Worm (Caenorhabditis elegans) whole organism, L3 larva: ENCODE measurements around the gene F59B10.6.

Source experiments
- ZK546.5 ChIP-seq: sonication (generic microtip); optimal IDR thresholded peaks from 2 replicates; lab custom pipeline; 2017; ENCODE audit warnings: missing biosample characterization, missing genetic modification characterization
- aly-2 ChIP-seq: fragments of 150-350 bp; optimal IDR thresholded peaks from 2 replicates; lab custom pipeline; 2014; ENCODE audit warnings: missing biosample characterization, missing genetic modification characterization
- ama-1 ChIP-seq: fragments of 150-350 bp; optimal IDR thresholded peaks from 2 replicates; lab custom pipeline; 2018
- ceh-16 ChIP-seq: sonication (generic microtip); optimal IDR thresholded peaks from 2 replicates; lab custom pipeline; 2017; ENCODE audit warnings: missing biosample characterization, missing genetic modification characterization
- ceh-28 ChIP-seq: fragments of 150-350 bp; optimal IDR thresholded peaks from 2 replicates; lab custom pipeline; 2014; ENCODE audit warnings: missing biosample characterization, missing genetic modification reagents, missing genetic modification characterization
- ceh-82 ChIP-seq: fragments of 150-350 bp; optimal IDR thresholded peaks from 2 replicates; lab custom pipeline; 2014; ENCODE audit warnings: missing biosample characterization, missing genetic modification characterization
- ceh-9 ChIP-seq: sonication (generic microtip); optimal IDR thresholded peaks from 2 replicates; lab custom pipeline; 2018; ENCODE audit warnings: missing biosample characterization, missing genetic modification characterization
- daf-12 ChIP-seq: fragments of 150-350 bp; optimal IDR thresholded peaks from 2 replicates; lab custom pipeline; 2014; ENCODE audit warnings: missing biosample characterization, missing genetic modification reagents, missing genetic modification characterization
- egl-27 ChIP-seq: sonication (generic microtip); optimal IDR thresholded peaks from 4 replicates; lab custom pipeline; 2017; ENCODE audit warnings: missing biosample characterization, missing genetic modification reagents, missing genetic modification characterization
- elt-1 ChIP-seq: fragments of 150-350 bp; optimal IDR thresholded peaks from 2 replicates; lab custom pipeline; 2014; ENCODE audit warnings: missing biosample characterization, missing genetic modification characterization
- elt-2 ChIP-seq: sonication (generic microtip); optimal IDR thresholded peaks from 2 replicates; lab custom pipeline; 2016; ENCODE audit warnings: missing genetic modification reagents, mild to moderate bottlenecking, missing genetic modification characterization, missing compliant biosample characterization
- elt-3 ChIP-seq, 3 experiments: fragments of 150-350 bp in 1 of 3; sonication (generic microtip) in 2 of 3; optimal IDR thresholded peaks; 2 replicates in 2 of 3; 4 replicates in 1 of 3; lab custom pipeline; 2014 to 2017; ENCODE audit warnings: missing biosample characterization in 3 of 3, missing genetic modification characterization in 3 of 3
- eor-1 ChIP-seq, 2 experiments: fragments of 150-350 bp; optimal IDR thresholded peaks; 2 replicates each; lab custom pipeline; 2014 to 2018; ENCODE audit warnings: missing biosample characterization in 2 of 2, missing genetic modification characterization in 2 of 2
- fkh-10 ChIP-seq: sonication (generic microtip); optimal IDR thresholded peaks from 2 replicates; lab custom pipeline; 2017; ENCODE audit warnings: missing biosample characterization, missing genetic modification reagents, missing genetic modification characterization
- jun-1 ChIP-seq: fragments of 150-350 bp; optimal IDR thresholded peaks from 2 replicates; lab custom pipeline; 2014; ENCODE audit warnings: missing biosample characterization, missing genetic modification reagents, missing genetic modification characterization
- nfya-1 ChIP-seq: sonication (generic microtip); optimal IDR thresholded peaks from 2 replicates; lab custom pipeline; 2017; ENCODE audit warnings: missing genetic modification characterization, mild to moderate bottlenecking, missing compliant biosample characterization, antibody characterized with exemption, moderate library complexity; ENCODE audit not compliant: insufficient read depth
- nhr-11 ChIP-seq: fragments of 150-350 bp; optimal IDR thresholded peaks from 2 replicates; lab custom pipeline; 2014; ENCODE audit warnings: missing biosample characterization, missing genetic modification characterization
- nhr-12 ChIP-seq: fragments of 150-350 bp; optimal IDR thresholded peaks from 2 replicates; lab custom pipeline; 2014; ENCODE audit warnings: missing biosample characterization, missing genetic modification characterization
- nhr-23 ChIP-seq: fragments of 150-350 bp; optimal IDR thresholded peaks from 2 replicates; lab custom pipeline; 2014; ENCODE audit warnings: missing biosample characterization, missing genetic modification reagents, missing genetic modification characterization
- nhr-237 ChIP-seq: fragments of 150-350 bp; optimal IDR thresholded peaks from 2 replicates; lab custom pipeline; 2014; ENCODE audit warnings: missing biosample characterization, missing genetic modification characterization
- nhr-25 ChIP-seq: sonication (generic microtip); optimal IDR thresholded peaks from 2 replicates; lab custom pipeline; 2017; ENCODE audit warnings: missing biosample characterization, missing genetic modification characterization
- nhr-28 ChIP-seq: fragments of 150-350 bp; optimal IDR thresholded peaks from 2 replicates; lab custom pipeline; 2014; ENCODE audit warnings: missing biosample characterization, missing genetic modification characterization
- nhr-43 ChIP-seq: sonication (generic microtip); optimal IDR thresholded peaks from 2 replicates; lab custom pipeline; 2016; ENCODE audit warnings: mild to moderate bottlenecking, missing genetic modification characterization, missing compliant biosample characterization; ENCODE audit not compliant: poor library complexity, severe bottlenecking
- nhr-67 ChIP-seq: fragments of 150-350 bp; optimal IDR thresholded peaks from 2 replicates; lab custom pipeline; 2014; ENCODE audit warnings: missing biosample characterization, missing genetic modification characterization
- nhr-76 ChIP-seq: fragments of 150-350 bp; sonication (generic microtip); optimal IDR thresholded peaks from 5 replicates; lab custom pipeline; 2014; ENCODE audit warnings: missing biosample characterization, missing genetic modification characterization
- nhr-77 ChIP-seq: fragments of 150-350 bp; optimal IDR thresholded peaks from 2 replicates; lab custom pipeline; 2014; ENCODE audit warnings: missing biosample characterization, missing genetic modification characterization
- sea-2 ChIP-seq: fragments of 150-350 bp; sonication (generic microtip); optimal IDR thresholded peaks from 4 replicates; lab custom pipeline; 2014; ENCODE audit warnings: missing biosample characterization, missing genetic modification reagents, missing genetic modification characterization
- skn-1 ChIP-seq: fragments of 150-350 bp; optimal IDR thresholded peaks from 2 replicates; lab custom pipeline; 2014; ENCODE audit warnings: missing biosample characterization, missing genetic modification characterization
- snpc-4 ChIP-seq: fragments of 150-350 bp; optimal IDR thresholded peaks from 2 replicates; lab custom pipeline; 2014; ENCODE audit warnings: missing biosample characterization, missing genetic modification characterization
- tbx-2 ChIP-seq: sonication (generic microtip); optimal IDR thresholded peaks from 2 replicates; lab custom pipeline; 2016; ENCODE audit warnings: mild to moderate bottlenecking, missing genetic modification characterization, missing compliant biosample characterization
- unc-39 ChIP-seq: sonication (generic microtip); optimal IDR thresholded peaks from 4 replicates; lab custom pipeline; 2017; ENCODE audit warnings: missing biosample characterization, missing genetic modification characterization
- unc-62 ChIP-seq: fragments of 150-350 bp; sonication (generic microtip); optimal IDR thresholded peaks from 4 replicates; lab custom pipeline; 2014; ENCODE audit warnings: missing biosample characterization, missing genetic modification reagents, missing genetic modification characterization

The F59B10.6 gene

DNA sequence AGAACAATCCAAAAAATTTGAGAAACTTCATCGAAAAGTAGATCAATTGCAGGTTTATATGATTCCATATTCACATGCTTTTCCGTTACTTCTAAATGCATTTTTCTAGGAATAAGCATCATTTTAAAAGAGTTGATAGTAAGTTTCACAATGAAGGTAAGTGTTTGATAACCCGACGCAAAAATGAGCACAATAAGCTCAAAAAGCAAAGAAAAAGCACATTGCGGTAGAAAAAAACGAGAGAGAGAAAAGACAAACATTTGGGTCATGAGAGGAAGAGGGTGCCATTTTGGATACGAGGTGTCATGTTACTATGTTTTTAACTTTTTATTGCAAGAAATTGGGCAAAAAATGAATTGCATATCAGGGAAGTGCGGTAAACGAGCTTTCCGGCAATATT is at the start of gene F59B10.6:
TSS of gene F59B10.6 (minus strand) at position 101 of the 400 bp plus-strand sequence.
- TF ChIP-seq skn-1 (tag; lab: Kevin White, UChicago) (no peak), eor-1 (tag; optimal IDR thresholded peaks at IDR 0.05; lab: Kevin White, UChicago) (no peak), ceh-9 (tag; lab: Kevin White, UChicago) (no peak), elt-2 (tag; lab: Kevin White, UChicago) (no peak), sea-2 (GFP tag; lab: Kevin White, UChicago) (no peak), nhr-12 (tag; lab: Kevin White, UChicago) (no peak), nhr-11 (tag; lab: Kevin White, UChicago) (no peak), elt-1 (no peak), unc-62 (no peak), tbx-2 (tag; lab: Kevin White, UChicago) (no peak), nhr-77 (tag; lab: Kevin White, UChicago) (no peak), ceh-16 (tag; lab: Kevin White, UChicago) (no peak), nhr-23 (tag; lab: Kevin White, UChicago) (no peak)

DNA sequence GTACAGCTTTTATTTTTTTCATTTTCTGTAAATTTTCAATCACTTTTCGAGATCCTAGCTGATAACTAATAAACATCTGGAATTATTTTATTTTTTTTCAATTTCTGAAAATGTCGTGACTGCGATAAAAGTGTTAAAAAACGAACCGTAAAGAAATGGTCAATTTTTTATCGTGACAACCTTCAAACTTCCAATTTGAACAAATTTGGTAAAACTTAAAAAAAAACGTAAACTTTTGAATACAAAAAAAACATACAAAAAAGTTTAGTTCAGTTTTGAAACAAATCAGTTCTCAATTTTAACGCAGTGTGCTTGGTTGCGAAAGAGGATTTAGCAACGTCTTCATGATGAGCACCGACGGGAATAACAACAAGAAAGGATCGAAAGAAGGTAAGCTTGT is 47.7 kb upstream of the F59B10.6 start, which contains the start of gene C06A1.3:
TSS of gene C06A1.3 (plus strand) at position 301 of the 400 bp plus-strand sequence.
- TF ChIP-seq tbx-2 (tag; lab: Kevin White, UChicago) (no peak), nhr-76 (tag; lab: Kevin White, UChicago) (no peak), ZK546.5 (no peak), aly-2 (tag; lab: Kevin White, UChicago) (no peak), daf-12 (no peak), elt-3 (tag; optimal IDR thresholded peaks at IDR 0.05; lab: Kevin White, UChicago) (no peak), eor-1 (tag; optimal IDR thresholded peaks at IDR 0.05; lab: Kevin White, UChicago) (no peak), elt-2 (tag; lab: Kevin White, UChicago) (no peak), skn-1 (tag; lab: Kevin White, UChicago) (no peak), nhr-77 (tag; lab: Kevin White, UChicago) (no peak), snpc-4 (no peak), nhr-67 (tag; lab: Kevin White, UChicago) (no peak), nhr-12 (tag; lab: Kevin White, UChicago) (no peak)

DNA sequence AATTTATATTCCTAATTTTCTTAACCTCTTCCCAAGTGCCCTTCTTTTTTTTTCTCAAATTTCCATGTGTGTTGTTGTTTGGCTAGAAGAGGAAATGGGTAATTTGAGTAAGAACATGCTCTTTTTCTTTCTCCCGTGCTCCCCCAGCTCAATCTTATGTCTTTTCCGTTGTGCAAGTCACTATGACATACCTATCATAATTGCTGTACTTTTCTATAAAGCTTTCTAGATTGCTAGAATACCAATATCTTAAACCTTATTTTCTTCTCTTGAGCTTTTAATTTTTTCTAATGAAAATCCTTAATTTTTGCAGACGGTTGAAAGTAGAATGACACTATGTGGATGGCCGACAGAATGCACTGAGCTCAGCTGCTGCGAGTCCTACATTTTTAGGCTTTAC is 46.0 kb upstream of the F59B10.6 start, which contains the start of gene txt-13:
TSS of gene txt-13 (plus strand) at position 301 of the 400 bp plus-strand sequence.
- TF ChIP-seq nhr-76 (tag; lab: Kevin White, UChicago) (no peak), elt-1 (no peak), nhr-25 (no peak), nfya-1 (no peak), ceh-82 (tag; lab: Kevin White, UChicago) (no peak), jun-1 (no peak), nhr-77 (tag; lab: Kevin White, UChicago) (no peak), ceh-28 (tag; lab: Kevin White, UChicago) (no peak), ama-1 (lab: Kevin White, UChicago) (no peak), nhr-237 (tag; lab: Kevin White, UChicago) (no peak), aly-2 (tag; lab: Kevin White, UChicago) (no peak), fkh-10 (GFP tag; lab: Kevin White, UChicago) (no peak), nhr-12 (tag; lab: Kevin White, UChicago) (no peak), skn-1 (tag; lab: Kevin White, UChicago) (no peak)

DNA sequence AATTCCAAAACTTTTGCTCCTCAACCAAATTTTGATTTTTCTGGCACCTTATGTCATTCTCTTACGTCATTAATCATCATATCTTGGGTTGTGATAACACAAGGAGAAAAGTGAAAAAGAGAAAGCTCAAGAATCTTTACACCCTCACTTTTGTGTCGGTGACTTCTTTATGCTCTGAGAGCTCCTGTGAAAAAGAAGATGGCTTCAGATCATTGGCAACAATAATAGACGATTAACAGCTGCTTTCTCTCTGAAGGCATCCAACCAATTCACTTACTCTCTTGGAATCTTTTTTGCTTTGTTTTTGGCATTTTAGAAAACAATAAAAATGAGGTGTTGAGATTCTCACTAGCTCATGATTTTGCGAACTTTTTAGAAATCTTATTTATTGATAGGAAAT is 45.2 kb upstream of the F59B10.6 start:
- peak; percentile 49 for TF ChIP-seq nhr-11 (tag; lab: Kevin White, UChicago)
- TF ChIP-seq skn-1 (tag; lab: Kevin White, UChicago) = no peak
- TF ChIP-seq snpc-4 = no peak
- TF ChIP-seq ceh-82 (tag; lab: Kevin White, UChicago) = no peak
- peak; percentile 18 for TF ChIP-seq nfya-1
- no peak for TF ChIP-seq sea-2 (GFP tag; lab: Kevin White, UChicago)
- TF ChIP-seq ceh-9 (tag; lab: Kevin White, UChicago) = no peak
- no peak for TF ChIP-seq nhr-25
- TF ChIP-seq egl-27 (tag; lab: Kevin White, UChicago) = no peak
- TF ChIP-seq nhr-43 (tag; lab: Kevin White, UChicago) = no peak
- no peak for TF ChIP-seq fkh-10 (GFP tag; lab: Kevin White, UChicago)

DNA sequence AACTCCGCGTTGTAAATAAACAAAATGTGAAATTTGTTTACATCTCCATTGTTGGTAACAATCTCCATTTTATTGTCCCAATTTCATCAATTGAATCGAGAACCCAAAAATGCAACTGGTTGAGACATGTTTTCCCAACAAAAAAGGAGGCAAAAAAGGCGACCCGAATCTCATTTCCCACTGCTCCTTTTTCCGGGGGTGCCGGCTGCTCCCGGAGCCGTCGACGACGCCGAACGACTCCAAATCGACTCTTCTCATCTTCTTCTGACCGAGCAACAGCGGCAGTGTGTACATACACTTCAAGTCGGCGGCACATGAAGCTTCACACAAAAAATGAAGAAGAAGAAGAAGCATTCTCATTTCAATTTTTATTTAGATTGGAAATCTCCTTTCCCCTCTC is 42.2 kb upstream of the F59B10.6 start:
- no peak for TF ChIP-seq nhr-28 (tag; lab: Kevin White, UChicago)
- peak; percentile 9 for TF ChIP-seq fkh-10 (GFP tag; lab: Kevin White, UChicago)
- no peak for TF ChIP-seq unc-39
